Worm (Caenorhabditis elegans) whole organism, L3 larva: ENCODE results near the gene C44C10.9.

Source experiments
- ceh-16 ChIP-seq: sonication (generic microtip); optimal IDR thresholded peaks from 2 replicates; lab custom pipeline; 2017; ENCODE audit warnings: missing biosample characterization, missing genetic modification characterization
- ceh-82 ChIP-seq: fragments of 150-350 bp; optimal IDR thresholded peaks from 2 replicates; lab custom pipeline; 2014; ENCODE audit warnings: missing biosample characterization, missing genetic modification characterization
- elt-3 ChIP-seq, 3 experiments: fragments of 150-350 bp in 1 of 3; sonication (generic microtip) in 2 of 3; optimal IDR thresholded peaks; 2 replicates in 2 of 3; 4 replicates in 1 of 3; lab custom pipeline; 2014 to 2017; ENCODE audit warnings: missing biosample characterization in 3 of 3, missing genetic modification characterization in 3 of 3
- eor-1 ChIP-seq, 2 experiments: fragments of 150-350 bp; optimal IDR thresholded peaks; 2 replicates each; lab custom pipeline; 2014 to 2018; ENCODE audit warnings: missing biosample characterization in 2 of 2, missing genetic modification characterization in 2 of 2
- fkh-10 ChIP-seq: sonication (generic microtip); optimal IDR thresholded peaks from 2 replicates; lab custom pipeline; 2017; ENCODE audit warnings: missing biosample characterization, missing genetic modification reagents, missing genetic modification characterization
- nhr-25 ChIP-seq: sonication (generic microtip); optimal IDR thresholded peaks from 2 replicates; lab custom pipeline; 2017; ENCODE audit warnings: missing biosample characterization, missing genetic modification characterization
- snpc-4 ChIP-seq: fragments of 150-350 bp; optimal IDR thresholded peaks from 2 replicates; lab custom pipeline; 2014; ENCODE audit warnings: missing biosample characterization, missing genetic modification characterization

DNA sequence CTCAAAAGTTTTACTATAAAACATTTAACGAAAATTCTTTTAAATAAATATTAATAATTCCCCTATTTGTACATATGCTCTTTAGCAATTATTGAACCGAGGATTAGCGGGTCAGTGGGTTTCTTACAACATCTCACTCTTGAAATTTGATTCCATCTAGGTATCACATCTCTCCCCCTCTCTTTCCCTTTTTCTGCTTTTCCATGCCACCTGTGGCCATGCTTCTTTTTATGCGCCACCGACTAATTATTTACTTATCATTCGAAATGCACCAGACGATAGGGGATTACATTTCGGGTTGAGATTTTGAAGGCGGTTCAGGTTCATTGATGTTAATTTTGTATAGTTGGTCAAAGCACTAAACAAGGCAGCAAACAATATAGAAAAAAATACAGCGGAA is 49.5 kb upstream of the C44C10.9 start:
- TF ChIP-seq ceh-82 (tag; lab: Kevin White, UChicago) (no peak), ceh-16 (tag; lab: Kevin White, UChicago) (no peak), nhr-25 (no peak), eor-1 (tag; optimal IDR thresholded peaks at IDR 0.05; lab: Kevin White, UChicago) (no peak), snpc-4 (tag; lab: Kevin White, UChicago) (no peak), fkh-10 (GFP tag; lab: Kevin White, UChicago) (no peak), elt-3 (tag; optimal IDR thresholded peaks at IDR 0.05; lab: Kevin White, UChicago) (no peak)
